Comparison of ENCODE assay signal across 5 fruit fly cellular contexts in the genomic region with DNA sequence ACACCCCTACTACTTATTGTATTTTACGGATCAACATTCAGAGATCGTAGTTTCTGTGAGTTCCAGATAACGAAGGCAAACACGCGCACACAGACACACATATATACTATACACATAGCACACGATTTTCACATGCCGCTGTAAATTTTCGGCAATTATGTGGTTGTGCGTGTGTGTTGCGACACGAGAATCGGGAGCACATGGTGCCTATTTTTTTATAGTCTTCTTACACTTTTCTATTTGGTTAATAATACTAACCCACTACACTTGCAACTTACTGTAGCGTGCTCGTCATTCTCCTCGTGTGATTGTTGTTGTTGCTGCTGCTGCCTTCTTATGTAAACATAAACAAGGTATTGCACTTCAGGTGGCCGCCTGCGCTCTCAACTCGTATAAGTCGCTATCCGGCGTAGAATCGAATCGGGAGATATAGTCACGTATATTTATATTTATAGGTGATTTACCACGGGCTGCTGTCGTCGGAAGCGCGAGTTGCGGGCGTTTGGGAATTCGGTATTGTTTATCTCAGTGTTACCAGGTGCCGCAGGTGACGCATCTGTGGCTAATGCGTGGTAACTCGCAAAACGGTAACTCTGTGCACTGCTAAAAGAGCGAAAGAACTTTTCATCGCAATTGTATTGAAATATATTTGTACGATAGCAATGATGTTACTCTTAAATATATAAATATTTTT.
A peak's percentile ranks its signal among the peaks of the same experiment; 100 is the strongest.
TF ChIP-seq lines count a peak whose summit lies in the region.

A gene (minus strand): TSS at position 529 of the 694 bp plus-strand sequence.

- TF ChIP-seq CTCF in whole organism, embryonic (GFP tag; optimal IDR thresholded peaks at IDR 0.05; lab: Kevin White, UChicago): no peak

TF ChIP-seq in whole organism, adult, 20 proteins besides CTCF, POLR2A, EP300 and RAD21:
- no peak for TF ChIP-seq CG5204 (GFP tag; optimal IDR thresholded peaks at IDR 0.05; lab: Kevin White, UChicago)
- no peak for TF ChIP-seq pad (GFP tag; optimal IDR thresholded peaks at IDR 0.05; lab: Kevin White, UChicago)
- TF ChIP-seq kay (GFP tag; lab: Kevin White, UChicago; ENCODE audit: borderline replicate concordance): no peak
- TF ChIP-seq CG14711 (tag; optimal IDR thresholded peaks at IDR 0.05; lab: Kevin White, UChicago): peak; percentile 62
- TF ChIP-seq cic (GFP tag; optimal IDR thresholded peaks at IDR 0.05; lab: Kevin White, UChicago): peak; percentile 95
- TF ChIP-seq bab1 (GFP tag; optimal IDR thresholded peaks at IDR 0.05; lab: Kevin White, UChicago): peak; percentile 5
- peak; percentile 94 for TF ChIP-seq Mnt (GFP tag; optimal IDR thresholded peaks at IDR 0.05; lab: Kevin White, UChicago)

TF ChIP-seq in whole organism, embryonic, 481 proteins besides CTCF, POLR2A, EP300 and RAD21 (continues in another document):
- TF ChIP-seq sob (GFP tag; IDR thresholded peaks at IDR 0.05; lab: Robert Waterston, UW): peak; percentile 23; the same call in 1 of the 2 replicates
- TF ChIP-seq CG4360 (GFP tag; IDR thresholded peaks at IDR 0.05; lab: Robert Waterston, UW): peak; percentile 82
- peak; percentile 73 for TF ChIP-seq sens (GFP tag; lab: Kevin White, UChicago)
- 0 out of 3 replicates have a peak, but pooled peaks have one; percentile 47 for TF ChIP-seq CG2889 (GFP tag; IDR thresholded peaks at IDR 0.05; lab: Robert Waterston, UW)
- TF ChIP-seq Med (GFP tag; lab: Kevin White, UChicago): peak; percentile 89
- TF ChIP-seq bab2 (GFP tag; optimal IDR thresholded peaks at IDR 0.05; lab: Kevin White, UChicago): no peak
- no peak for TF ChIP-seq p53 (GFP tag; optimal IDR thresholded peaks at IDR 0.05; lab: Kevin White, UChicago)
- peak; percentile 69; the same call in 2 of the 3 replicates for TF ChIP-seq CG34422 (GFP tag; IDR thresholded peaks at IDR 0.05; lab: Robert Waterston, UW)
- TF ChIP-seq bowl (GFP tag; IDR thresholded peaks at IDR 0.05; lab: Robert Waterston, UW): no peak
- TF ChIP-seq run (tag; optimal IDR thresholded peaks at IDR 0.05; lab: Kevin White, UChicago): no peak
- TF ChIP-seq YL-1 (GFP tag; optimal IDR thresholded peaks at IDR 0.05; lab: Kevin White, UChicago): peak; percentile 66
- no peak for TF ChIP-seq br (optimal IDR thresholded peaks at IDR 0.05; lab: Kevin White, UChicago)
- no peak for TF ChIP-seq CG2678 (tag; optimal IDR thresholded peaks at IDR 0.05; lab: Kevin White, UChicago)
- TF ChIP-seq cas (GFP tag; IDR thresholded peaks at IDR 0.05; lab: Robert Waterston, UW): peak; percentile 34; the same call in 1 of the 2 replicates
- peak; percentile 40; the same call in 2 of the 3 replicates for TF ChIP-seq Aef1 (GFP tag; IDR thresholded peaks at IDR 0.05; lab: Robert Waterston, UW)
- TF ChIP-seq cato (GFP tag; optimal IDR thresholded peaks at IDR 0.05; lab: Kevin White, UChicago; ENCODE audit: borderline replicate concordance): no peak
- TF ChIP-seq Pdp1 (GFP tag; optimal IDR thresholded peaks at IDR 0.05; lab: Kevin White, UChicago): peak in 1 of 2 experiments; percentile 89
- 0 out of 3 replicates have a peak, but pooled peaks have one; percentile 34 for TF ChIP-seq so (GFP tag; IDR thresholded peaks at IDR 0.05; lab: Robert Waterston, UW)

TF ChIP-seq in whole organism, prepupa, 60 proteins besides CTCF, POLR2A, EP300 and RAD21:
- TF ChIP-seq CG6854 (GFP tag; optimal IDR thresholded peaks at IDR 0.05; lab: Kevin White, UChicago): peak; percentile 27
- TF ChIP-seq eg (GFP tag; IDR thresholded peaks at IDR 0.05; lab: Robert Waterston, UW): peak; percentile 59
- TF ChIP-seq topi (GFP tag; optimal IDR thresholded peaks at IDR 0.05; lab: Kevin White, UChicago): peak; percentile 6
- TF ChIP-seq CG15336 (GFP tag; IDR thresholded peaks at IDR 0.05; lab: Robert Waterston, UW): 0 out of 2 replicates have a peak, but pooled peaks have one; percentile 8
- peak; percentile 38 for TF ChIP-seq Eip78C (GFP tag; lab: Kevin White, UChicago)
- peak; percentile 42 for TF ChIP-seq Eip93F (GFP tag; optimal IDR thresholded peaks at IDR 0.05; lab: Kevin White, UChicago)
- peak; percentile 50 for TF ChIP-seq CG3919 (GFP tag; optimal IDR thresholded peaks at IDR 0.05; lab: Kevin White, UChicago)
- peak; percentile 52 for TF ChIP-seq CG6163 (GFP tag; IDR thresholded peaks at IDR 0.05; lab: Robert Waterston, UW)
- no peak for TF ChIP-seq CG8119 (GFP tag; IDR thresholded peaks at IDR 0.05; lab: Robert Waterston, UW)
- TF ChIP-seq dac (GFP tag; optimal IDR thresholded peaks at IDR 0.05; lab: Kevin White, UChicago): no peak
- peak; percentile 13 for TF ChIP-seq vri (GFP tag; optimal IDR thresholded peaks at IDR 0.05; lab: Kevin White, UChicago)
- TF ChIP-seq CG6808 (GFP tag; optimal IDR thresholded peaks at IDR 0.05; lab: Kevin White, UChicago): no peak
- TF ChIP-seq Gug (GFP tag; IDR thresholded peaks at IDR 0.05; lab: Robert Waterston, UW): peak; percentile 38; the same call in 1 of the 2 replicates
- TF ChIP-seq OdsH (GFP tag; optimal IDR thresholded peaks at IDR 0.05; lab: Kevin White, UChicago): no peak
- TF ChIP-seq fkh (GFP tag; optimal IDR thresholded peaks at IDR 0.05; lab: Kevin White, UChicago): peak; percentile 77
- TF ChIP-seq CG7368 (GFP tag; optimal IDR thresholded peaks at IDR 0.05; lab: Kevin White, UChicago): peak; percentile 12
- TF ChIP-seq Smox (GFP tag; optimal IDR thresholded peaks at IDR 0.05; lab: Kevin White, UChicago): peak; percentile 5

TF ChIP-seq in whole organism, pupa, 21 proteins besides CTCF, POLR2A, EP300 and RAD21:
- 0 out of 3 replicates have a peak, but pooled peaks have one; percentile 43 for TF ChIP-seq CG4496 (GFP tag; IDR thresholded peaks at IDR 0.05; lab: Robert Waterston, UW)
- TF ChIP-seq CG32121 (GFP tag; IDR thresholded peaks at IDR 0.05; lab: Robert Waterston, UW): peak; percentile 65; the same call in 1 of the 2 replicates
- no peak for TF ChIP-seq CG17806 (tag; optimal IDR thresholded peaks at IDR 0.05; lab: Kevin White, UChicago)
- TF ChIP-seq fd96Ca (GFP tag; IDR thresholded peaks at IDR 0.05; lab: Robert Waterston, UW): peak; percentile 55; the same call in 2 of the 3 replicates
- peak; percentile 1 for TF ChIP-seq Snoo (tag; optimal IDR thresholded peaks at IDR 0.05; lab: Kevin White, UChicago)
- peak; percentile 43 for TF ChIP-seq Ets98B (GFP tag; IDR thresholded peaks at IDR 0.05; lab: Robert Waterston, UW)
- TF ChIP-seq CG12605 (GFP tag; IDR thresholded peaks at IDR 0.05; lab: Robert Waterston, UW): peak; percentile 37; the same call in 1 of the 2 replicates
- TF ChIP-seq rn (GFP tag; IDR thresholded peaks at IDR 0.05; lab: Robert Waterston, UW): no peak
TF ChIP-seq in whole organism, pupa: peak in this region for 6.

TF ChIP-seq in whole organism, wandering third instar larva, 38 proteins besides CTCF, POLR2A, EP300 and RAD21:
- TF ChIP-seq Hnf4 (GFP tag; optimal IDR thresholded peaks at IDR 0.05; lab: Kevin White, UChicago): no peak
- TF ChIP-seq OdsH (GFP tag; optimal IDR thresholded peaks at IDR 0.05; lab: Kevin White, UChicago): no peak
- TF ChIP-seq Rel (GFP tag; optimal IDR thresholded peaks at IDR 0.05; lab: Kevin White, UChicago): no peak
- peak; percentile 78 for TF ChIP-seq Rel (tag; optimal IDR thresholded peaks at IDR 0.05; lab: Kevin White, UChicago)
- TF ChIP-seq Dif (GFP tag; optimal IDR thresholded peaks at IDR 0.05; lab: Kevin White, UChicago; ENCODE audit: partially characterized antibody): no peak
- no peak for TF ChIP-seq Dfd (GFP tag; optimal IDR thresholded peaks at IDR 0.05; lab: Kevin White, UChicago)
- TF ChIP-seq Vsx2 (GFP tag; optimal IDR thresholded peaks at IDR 0.05; lab: Kevin White, UChicago; ENCODE audit: partially characterized antibody): no peak
- TF ChIP-seq GATAd (GFP tag; optimal IDR thresholded peaks at IDR 0.05; lab: Kevin White, UChicago): no peak
- no peak for TF ChIP-seq CG9705 (GFP tag; optimal IDR thresholded peaks at IDR 0.05; lab: Kevin White, UChicago)
- TF ChIP-seq fru (GFP tag; optimal IDR thresholded peaks at IDR 0.05; lab: Kevin White, UChicago): no peak
- TF ChIP-seq Hr83 (GFP tag; optimal IDR thresholded peaks at IDR 0.05; lab: Kevin White, UChicago; ENCODE audit: poor library complexity, severe bottlenecking): peak; percentile 39
- TF ChIP-seq foxo (GFP tag; optimal IDR thresholded peaks at IDR 0.05; lab: Kevin White, UChicago): no peak
- no peak for TF ChIP-seq sv (GFP tag; optimal IDR thresholded peaks at IDR 0.05; lab: Kevin White, UChicago)
- TF ChIP-seq Abd-B (GFP tag; optimal IDR thresholded peaks at IDR 0.05; lab: Kevin White, UChicago): no peak
- peak; percentile 40 for TF ChIP-seq rgr (GFP tag; optimal IDR thresholded peaks at IDR 0.05; lab: Kevin White, UChicago)
- no peak for TF ChIP-seq CrebA (GFP tag; optimal IDR thresholded peaks at IDR 0.05; lab: Kevin White, UChicago; ENCODE audit: borderline replicate concordance)
- no peak for TF ChIP-seq pan (optimal IDR thresholded peaks at IDR 0.05; lab: Kevin White, UChicago)
- TF ChIP-seq HLH106 (tag; optimal IDR thresholded peaks at IDR 0.05; lab: Kevin White, UChicago): no peak
- no peak for TF ChIP-seq jim (GFP tag; optimal IDR thresholded peaks at IDR 0.05; lab: Kevin White, UChicago)
- no peak for TF ChIP-seq Jra (GFP tag; optimal IDR thresholded peaks at IDR 0.05; lab: Kevin White, UChicago)
- no peak for TF ChIP-seq dl (GFP tag; optimal IDR thresholded peaks at IDR 0.05; lab: Kevin White, UChicago; ENCODE audit: insufficient read depth in 1 of 2, partially characterized antibody in 2 of 2)
- TF ChIP-seq Hr78 (GFP tag; optimal IDR thresholded peaks at IDR 0.05; lab: Kevin White, UChicago): no peak
- no peak for TF ChIP-seq dmrt93B (GFP tag; optimal IDR thresholded peaks at IDR 0.05; lab: Kevin White, UChicago)
- no peak for TF ChIP-seq ey (GFP tag; optimal IDR thresholded peaks at IDR 0.05; lab: Kevin White, UChicago)
- no peak for TF ChIP-seq psq (GFP tag; optimal IDR thresholded peaks at IDR 0.05; lab: Kevin White, UChicago)
- TF ChIP-seq h (GFP tag; optimal IDR thresholded peaks at IDR 0.05; lab: Kevin White, UChicago): peak; percentile 10
TF ChIP-seq in whole organism, wandering third instar larva: peak in this region for 4.
